Fruit fly (Drosophila melanogaster): ENCODE data around the gene ChAT.

ChAT gene

DNA sequence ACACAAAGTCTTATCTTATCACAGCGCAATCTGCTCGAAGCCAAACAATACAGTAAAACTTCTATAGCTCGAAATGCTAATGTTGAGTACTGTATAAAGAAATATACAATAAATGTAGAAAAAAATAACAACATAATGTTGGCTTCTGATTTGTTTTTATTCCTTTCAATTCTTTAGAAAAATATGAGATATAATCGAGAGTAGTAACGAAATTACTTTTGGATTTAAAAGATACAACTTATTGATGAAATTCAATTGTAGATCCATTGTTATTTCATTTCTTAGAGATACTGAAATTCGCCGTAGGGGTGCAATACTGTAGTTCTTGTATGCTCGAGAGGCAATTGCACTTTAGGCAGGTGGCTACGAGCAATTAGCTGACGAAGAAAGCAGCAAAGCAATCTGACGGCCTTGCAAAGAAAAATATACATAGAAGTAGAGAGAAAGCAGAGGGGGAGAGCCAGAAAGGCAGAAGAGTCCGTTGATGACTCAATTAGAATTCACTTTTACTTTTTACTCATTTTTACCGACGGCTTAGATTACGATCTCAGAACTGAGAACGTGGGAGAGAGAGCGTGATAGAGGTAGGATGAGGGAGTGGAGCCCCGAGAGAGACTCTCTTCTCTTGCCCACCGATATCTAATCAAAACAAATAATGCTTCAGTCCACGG, 34.7 kb upstream of the ChAT start (continued):
- TF ChIP-seq CG33557 (GFP tag; optimal IDR thresholded peaks at IDR 0.05) (peak; percentile 14), Taf1 (GFP tag; IDR thresholded peaks at IDR 0.05) (no peak), crc (GFP tag; optimal IDR thresholded peaks at IDR 0.05) (no peak), unc-4 (GFP tag; IDR thresholded peaks at IDR 0.05; ENCODE audit: partially characterized antibody) (no peak), pita (GFP tag; optimal IDR thresholded peaks at IDR 0.05) (no peak), Awh (GFP tag; IDR thresholded peaks at IDR 0.05) (peak; percentile 27; the same call in 1 of the 2 replicates), Atf6 (GFP tag; IDR thresholded peaks at IDR 0.05) (no peak), sna (GFP tag; IDR thresholded peaks at IDR 0.05; ENCODE audit: partially characterized antibody) (no peak), HLH4C (GFP tag; IDR thresholded peaks at IDR 0.05; ENCODE audit: partially characterized antibody) (no peak), CG10543 (GFP tag; optimal IDR thresholded peaks at IDR 0.05) (no peak), CG32532 (GFP tag; IDR thresholded peaks at IDR 0.05) (0 out of 2 replicates have a peak, but pooled peaks have one; percentile 6), nau (GFP tag; optimal IDR thresholded peaks at IDR 0.05) (no peak), wek (GFP tag; optimal IDR thresholded peaks at IDR 0.05) (no peak), bowl (GFP tag; IDR thresholded peaks at IDR 0.05) (no peak), Poxn (GFP tag; IDR thresholded peaks at IDR 0.05) (no peak), chn (GFP tag; optimal IDR thresholded peaks at IDR 0.05) (no peak), Chrac-16 (GFP tag; optimal IDR thresholded peaks at IDR 0.05) (peak; percentile 1), CG4730 (GFP tag; IDR thresholded peaks at IDR 0.05) (no peak), sens-2 (GFP tag; IDR thresholded peaks at IDR 0.05) (no peak), vvl (GFP tag; IDR thresholded peaks at IDR 0.05) (0 out of 2 replicates have a peak, but pooled peaks have one; percentile 19), ase (GFP tag; IDR thresholded peaks at IDR 0.05) (no peak), Doc3 (GFP tag; IDR thresholded peaks at IDR 0.05; ENCODE audit: partially characterized antibody) (no peak), sr (GFP tag; IDR thresholded peaks at IDR 0.05) (no peak), zfh1 (GFP tag; IDR thresholded peaks at IDR 0.05) (peak; percentile 40; the same call in 1 of the 3 replicates), Xrp1 (GFP tag; IDR thresholded peaks at IDR 0.05) (peak; percentile 44), CG5245 (GFP tag; optimal IDR thresholded peaks at IDR 0.05) (no peak), CG11085 (GFP tag; IDR thresholded peaks at IDR 0.05) (0 out of 2 replicates have a peak, but pooled peaks have one; percentile 31), CG8924 (tag; optimal IDR thresholded peaks at IDR 0.05) (peak; percentile 61), CG7357 (GFP tag; IDR thresholded peaks at IDR 0.05) (peak; percentile 48; the same call in 1 of the 3 replicates), Hr78 (GFP tag; optimal IDR thresholded peaks at IDR 0.05) (no peak), klu (GFP tag; IDR thresholded peaks at IDR 0.05) (peak; percentile 20; the same call in 1 of the 2 replicates), CG14860 (GFP tag; IDR thresholded peaks at IDR 0.05; ENCODE audit: partially characterized antibody) (no peak), fd3F (GFP tag; optimal IDR thresholded peaks at IDR 0.05) (no peak), cas (GFP tag; IDR thresholded peaks at IDR 0.05) (no peak), CG1832 (GFP tag; optimal IDR thresholded peaks at IDR 0.05) (no peak), grau (tag; optimal IDR thresholded peaks at IDR 0.05) (peak; percentile 93), CG18599 (GFP tag; optimal IDR thresholded peaks at IDR 0.05) (peak; percentile 20), CG14710 (tag; optimal IDR thresholded peaks at IDR 0.05) (peak; percentile 12), CG6791 (GFP tag; IDR thresholded peaks at IDR 0.05; ENCODE audit: partially characterized antibody) (no peak), CG12104 (GFP tag; optimal IDR thresholded peaks at IDR 0.05) (no peak), Oaz (GFP tag; IDR thresholded peaks at IDR 0.05) (no peak), Fer2 (tag; optimal IDR thresholded peaks at IDR 0.05) (peak; percentile 51), CG17385 (GFP tag; optimal IDR thresholded peaks at IDR 0.05) (peak; percentile 40), CG6765 (GFP tag; optimal IDR thresholded peaks at IDR 0.05) (peak; percentile 8), CG7786 (GFP tag; optimal IDR thresholded peaks at IDR 0.05) (no peak), pho (GFP tag; optimal IDR thresholded peaks at IDR 0.05) (no peak), sc (optimal IDR thresholded peaks at IDR 0.05) (no peak), sc (GFP tag; optimal IDR thresholded peaks at IDR 0.05) (peak; percentile 21), CG12769 (tag; optimal IDR thresholded peaks at IDR 0.05) (no peak)

Data from whole organism, embryonic.